Worm (Caenorhabditis elegans) whole organism, young adult: ENCODE data around the gene F59F5.3.

ENCODE experiments used
- F52B5.7 ChIP-seq: sonication (generic microtip); optimal IDR thresholded peaks from 2 replicates; lab custom pipeline; 2016; ENCODE audit warnings: mild to moderate bottlenecking, missing genetic modification characterization, missing compliant biosample characterization
- Y95B8A.8 ChIP-seq: fragments of 200-800 bp; sonication (Bioruptor generic); IDR thresholded peaks from 2 replicates; pipeline ENCODE4 v1.3.6; 2022; ENCODE audit warnings: missing genetic modification reagents, missing genetic modification characterization, missing compliant biosample characterization
- ZK185.1 ChIP-seq: sonication (generic microtip); optimal IDR thresholded peaks from 2 replicates; lab custom pipeline; 2016; ENCODE audit warnings: mild to moderate bottlenecking, missing genetic modification characterization, missing compliant biosample characterization; ENCODE audit not compliant: poor library complexity, severe bottlenecking
- ama-1 ChIP-seq, 3 experiments: fragments of 150-350 bp in 1 of 3; sonication (generic microtip) in 2 of 3; optimal IDR thresholded peaks; 2 replicates each; lab custom pipeline; 2014 to 2018; ENCODE audit warnings: missing biosample characterization in 2 of 3, missing genetic modification characterization in 2 of 3, missing genetic modification reagents in 2 of 3
- lin-54 ChIP-seq: fragments of 200-800 bp; sonication (Bioruptor generic); optimal IDR thresholded peaks from 2 replicates; lab custom pipeline; 2018; ENCODE audit warnings: mild to moderate bottlenecking, missing genetic modification characterization, missing compliant biosample characterization
- lir-1 ChIP-seq: fragments of 200-800 bp; sonication (Bioruptor generic); conservative IDR thresholded peaks from 2 replicates; pipeline ENCODE4 v1.3.6; 2022; ENCODE audit warnings: missing genetic modification reagents, missing genetic modification characterization, missing compliant biosample characterization
- pha-4 ChIP-seq: fragments of 150-350 bp; sonication (generic microtip); optimal IDR thresholded peaks from 2 replicates; lab custom pipeline; 2014; ENCODE audit warnings: missing biosample characterization, missing genetic modification reagents, missing genetic modification characterization
- snpc-4 ChIP-seq, 5 experiments: fragments of 150-350 bp in 1 of 5; sonication (generic microtip) in 4 of 5; optimal IDR thresholded peaks; 2 replicates each; lab custom pipeline; 2014 to 2018; ENCODE audit warnings: missing genetic modification characterization in 5 of 5, missing biosample characterization in 3 of 5, antibody characterized with exemption in 2 of 5, mild to moderate bottlenecking in 2 of 5, missing compliant biosample characterization in 2 of 5, missing genotype in 2 of 5, moderate library complexity in 2 of 5, missing genetic modification reagents in 1 of 5
- unc-130 ChIP-seq: sonication (generic microtip); optimal IDR thresholded peaks from 2 replicates; lab custom pipeline; 2016; ENCODE audit warnings: missing genetic modification reagents, missing genetic modification characterization, missing compliant biosample characterization
- unc-62 ChIP-seq: fragments of 150-350 bp; optimal IDR thresholded peaks from 2 replicates; lab custom pipeline; 2014; ENCODE audit warnings: missing biosample characterization, missing genetic modification reagents, missing genetic modification characterization

DNA sequence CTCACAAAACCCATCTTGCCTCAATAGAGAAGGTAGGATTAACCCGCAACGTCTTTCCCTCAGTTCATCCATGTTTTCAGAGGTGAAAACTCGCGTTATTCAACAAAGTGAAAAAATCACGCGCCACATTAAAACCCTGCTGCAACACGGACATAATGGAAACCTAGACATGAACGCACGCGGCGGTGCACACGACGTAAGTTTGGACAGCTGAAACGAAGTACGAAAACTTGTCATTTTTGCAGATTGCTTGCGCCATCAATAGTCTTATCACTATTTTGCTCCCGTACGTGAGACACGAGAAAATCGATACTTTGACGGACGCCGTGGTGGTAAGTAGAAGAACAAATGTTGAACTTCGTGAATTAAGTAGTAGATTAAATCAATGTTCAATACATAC lies 14.8 kb downstream of the F59F5.3 start:
- TF ChIP-seq lin-54 (GFP tag; lab: Kevin White, UChicago) (no peak), ZK185.1 (tag; lab: Kevin White, UChicago) (no peak), snpc-4 (GFP tag; optimal IDR thresholded peaks at IDR 0.05; lab: Kevin White, UChicago) (no peak), snpc-4 (tag; optimal IDR thresholded peaks at IDR 0.05; lab: Kevin White, UChicago) (no peak), Y95B8A.8 (GFP tag; lab: Robert Waterston, UW) (no peak), unc-130 (GFP tag; lab: Kevin White, UChicago) (no peak), lir-1 (GFP tag; lab: Robert Waterston, UW) (no peak), ama-1 (optimal IDR thresholded peaks at IDR 0.05; lab: Kevin White, UChicago) (no peak), ama-1 (GFP tag; optimal IDR thresholded peaks at IDR 0.05; lab: Kevin White, UChicago) (no peak), pha-4 (tag; lab: Kevin White, UChicago) (no peak), F52B5.7 (tag; lab: Kevin White, UChicago) (no peak), unc-62 (GFP tag; lab: Kevin White, UChicago) (no peak)
